Worm (Caenorhabditis elegans): Measurements from ENCODE around the gene sre-10.

DNA sequence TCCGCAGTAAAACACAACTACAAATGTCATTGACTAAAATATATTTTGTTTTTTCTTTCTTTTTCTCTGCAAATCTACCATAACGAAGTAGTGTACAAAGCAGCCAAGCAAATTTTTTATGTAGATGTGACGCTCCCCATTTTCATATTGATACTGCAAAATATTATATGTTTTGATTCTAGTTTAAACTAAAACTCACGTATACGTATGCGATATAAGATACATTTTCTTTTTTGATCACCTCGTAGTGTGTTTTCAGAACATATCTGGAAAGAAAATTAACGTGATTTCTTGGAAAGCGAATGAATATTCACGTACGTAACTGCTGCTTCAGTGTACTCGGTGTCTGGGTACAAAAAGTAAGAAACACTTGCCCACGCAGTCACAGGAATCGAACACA, 4.5 kb downstream of the sre-10 start:
- TF ChIP-seq flt-1 (GFP tag; IDR thresholded peaks at IDR 0.05) (no peak), scrt-1 (GFP tag; IDR thresholded peaks at IDR 0.05) (no peak), pes-1 (GFP tag; IDR thresholded peaks at IDR 0.05) (no peak), ama-1 (optimal IDR thresholded peaks at IDR 0.05) (no peak), hmg-4 (GFP tag; optimal IDR thresholded peaks at IDR 0.05) (no peak), tra-4 (tag; optimal IDR thresholded peaks at IDR 0.05) (no peak)

Measured in whole organism, early embryonic.